Worm (Caenorhabditis elegans): ENCODE data around the gene F18H3.1.

DNA sequence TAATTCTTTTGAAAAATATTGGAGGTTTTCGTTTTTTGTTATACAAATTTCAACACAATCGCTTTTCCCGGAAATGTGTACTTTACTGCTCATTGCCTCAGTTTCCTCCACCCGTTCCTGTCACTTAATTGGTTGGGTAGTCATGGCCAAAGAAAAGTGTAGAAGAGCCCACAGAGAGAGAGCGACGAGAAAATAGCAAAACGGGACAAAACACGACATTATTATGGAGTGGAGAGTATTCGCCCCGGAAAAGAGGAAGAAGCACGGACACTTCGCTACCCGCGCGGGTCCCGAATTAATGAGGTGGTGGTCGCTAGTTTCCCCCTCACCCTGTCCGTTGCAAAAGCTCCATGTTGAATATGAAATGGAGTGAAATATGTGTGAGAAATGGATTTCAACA, 15.6 kb upstream of the F18H3.1 start:
- TF ChIP-seq lin-13 (tag; optimal IDR thresholded peaks at IDR 0.05) (no peak), mab-5 (tag; optimal IDR thresholded peaks at IDR 0.05) (no peak), blmp-1 (tag; optimal IDR thresholded peaks at IDR 0.05) (no peak), unc-120 (tag; optimal IDR thresholded peaks at IDR 0.05; ENCODE audit: poor library complexity, severe bottlenecking) (no peak)
